Fruit fly (Drosophila melanogaster) whole organism, embryonic: ENCODE results near the gene Gmppb.

Experiments
- Abd-B ChIP-seq: fragments of 200-800 bp; sonication (Bioruptor generic); optimal IDR thresholded peaks from 2 replicates; lab custom pipeline; 2018; ENCODE audit warnings: missing biosample characterization, mild to moderate bottlenecking, missing genetic modification characterization, moderate library complexity
- BEAF-32 ChIP-seq: fragments of 200-800 bp; sonication (Bioruptor generic); optimal IDR thresholded peaks from 3 replicates; lab custom pipeline; 2017; ENCODE audit warnings: missing biosample characterization, missing genetic modification characterization, mild to moderate bottlenecking, moderate library complexity, missing genetic modification reagents
- BtbVII ChIP-seq: fragments of 200-800 bp; sonication (Bioruptor generic); optimal IDR thresholded peaks from 3 replicates; lab custom pipeline; 2017; ENCODE audit warnings: missing biosample characterization, mild to moderate bottlenecking, missing genetic modification characterization
- CG12391 ChIP-seq: fragments of 200-800 bp; sonication (Bioruptor generic); optimal IDR thresholded peaks from 3 replicates; lab custom pipeline; 2018; ENCODE audit warnings: missing biosample characterization, mild to moderate bottlenecking, missing genetic modification characterization, moderate library complexity
- CG13296 ChIP-seq: fragments of 200-800 bp; sonication (Bioruptor generic); optimal IDR thresholded peaks from 3 replicates; lab custom pipeline; 2018; ENCODE audit warnings: missing biosample characterization, mild to moderate bottlenecking, missing genetic modification characterization
- CG15696 ChIP-seq: fragments of 200-800 bp; sonication (Bioruptor generic); optimal IDR thresholded peaks from 2 replicates; lab custom pipeline; 2019; ENCODE audit warnings: missing biosample characterization, mild to moderate bottlenecking, missing genetic modification characterization, moderate library complexity
- CG1647 ChIP-seq: fragments of 200-800 bp; sonication (Bioruptor generic); optimal IDR thresholded peaks from 3 replicates; lab custom pipeline; 2016; ENCODE audit warnings: missing biosample characterization, missing genetic modification characterization
- CG17359 ChIP-seq: fragments of 200-800 bp; sonication (Bioruptor generic); optimal IDR thresholded peaks from 3 replicates; lab custom pipeline; 2018; ENCODE audit warnings: missing biosample characterization, mild to moderate bottlenecking, missing genetic modification characterization, moderate library complexity
- CG2116 ChIP-seq: fragments of 200-800 bp; sonication (Bioruptor generic); optimal IDR thresholded peaks from 3 replicates; lab custom pipeline; 2018; ENCODE audit warnings: missing biosample characterization, mild to moderate bottlenecking, missing genetic modification characterization
- CG2199 ChIP-seq: fragments of 200-800 bp; sonication (Bioruptor generic); IDR thresholded peaks from 3 replicates; pipeline ENCODE4 v1.3.6; 2022; ENCODE audit warnings: missing biosample characterization, missing genetic modification characterization
- CG2875 ChIP-seq: fragments of 200-800 bp; sonication (Bioruptor generic); optimal IDR thresholded peaks from 2 replicates; lab custom pipeline; 2017; ENCODE audit warnings: missing biosample characterization, mild to moderate bottlenecking, missing genetic modification characterization, missing genetic modification reagents
- CG30403 ChIP-seq: fragments of 200-800 bp; sonication (Bioruptor generic); optimal IDR thresholded peaks from 3 replicates; lab custom pipeline; 2016; ENCODE audit warnings: missing biosample characterization, missing genetic modification characterization
- CG34224 ChIP-seq: fragments of 200-800 bp; sonication (Bioruptor generic); IDR thresholded peaks from 3 replicates; pipeline ENCODE4 v1.3.6; 2022; ENCODE audit warnings: missing biosample characterization, missing genetic modification characterization; ENCODE audit not compliant: partially characterized antibody
- CG3995 ChIP-seq: fragments of 200-800 bp; sonication (Bioruptor generic); optimal IDR thresholded peaks from 3 replicates; lab custom pipeline; 2016; ENCODE audit warnings: missing biosample characterization, missing genetic modification characterization
- CG4282 ChIP-seq: fragments of 200-800 bp; sonication (Bioruptor generic); optimal IDR thresholded peaks from 2 replicates; lab custom pipeline; 2016; ENCODE audit warnings: missing biosample characterization, missing genetic modification characterization
- CG4360 ChIP-seq: fragments of 200-800 bp; sonication (Bioruptor generic); IDR thresholded peaks from 2 replicates; pipeline ENCODE4 v1.3.6; 2022; ENCODE audit warnings: missing biosample characterization, missing genetic modification characterization
- CG4404 ChIP-seq: fragments of 200-800 bp; sonication (Bioruptor generic); IDR thresholded peaks from 2 replicates; pipeline ENCODE4 v1.3.6; 2022; ENCODE audit warnings: missing biosample characterization, missing genetic modification characterization
- CG4424 ChIP-seq: fragments of 200-800 bp; sonication (Bioruptor generic); optimal IDR thresholded peaks from 3 replicates; lab custom pipeline; 2016; ENCODE audit warnings: missing biosample characterization, missing genetic modification characterization
- CG6791 ChIP-seq: fragments of 200-800 bp; sonication (Bioruptor generic); IDR thresholded peaks from 3 replicates; pipeline ENCODE4 v1.3.6; 2022; ENCODE audit warnings: missing biosample characterization, missing genetic modification characterization; ENCODE audit not compliant: partially characterized antibody
- CG6813 ChIP-seq: fragments of 200-800 bp; sonication (Bioruptor generic); optimal IDR thresholded peaks from 2 replicates; lab custom pipeline; 2017; ENCODE audit warnings: missing biosample characterization, missing genetic modification characterization, mild to moderate bottlenecking, moderate library complexity, missing genetic modification reagents
- CG7556 ChIP-seq: fragments of 200-800 bp; sonication (Bioruptor generic); optimal IDR thresholded peaks from 2 replicates; lab custom pipeline; 2017; ENCODE audit warnings: missing biosample characterization, mild to moderate bottlenecking, missing genetic modification characterization
- CG7745 ChIP-seq: fragments of 200-800 bp; sonication (Bioruptor generic); optimal IDR thresholded peaks from 2 replicates; lab custom pipeline; 2018; ENCODE audit warnings: missing biosample characterization, mild to moderate bottlenecking, missing genetic modification characterization, moderate library complexity
- CG7987 ChIP-seq: fragments of 200-800 bp; sonication (Bioruptor generic); optimal IDR thresholded peaks from 2 replicates; lab custom pipeline; 2018; ENCODE audit warnings: missing biosample characterization, mild to moderate bottlenecking, missing genetic modification characterization, moderate library complexity
- CG8478 ChIP-seq: fragments of >200 bp; optimal IDR thresholded peaks from 2 replicates; lab custom pipeline; 2018
- CG9437 ChIP-seq: fragments of 200-800 bp; sonication (Bioruptor generic); optimal IDR thresholded peaks from 2 replicates; lab custom pipeline; 2018; ENCODE audit warnings: missing biosample characterization, mild to moderate bottlenecking, missing genetic modification characterization
- Camta ChIP-seq: fragments of 200-800 bp; sonication (Bioruptor generic); optimal IDR thresholded peaks from 2 replicates; lab custom pipeline; 2016; ENCODE audit warnings: missing biosample characterization, missing genetic modification characterization
- Dad ChIP-seq: fragments of 200-800 bp; sonication (Bioruptor generic); optimal IDR thresholded peaks from 3 replicates; lab custom pipeline; 2016; ENCODE audit warnings: missing biosample characterization, missing genetic modification characterization
- H15 ChIP-seq: fragments of 200-800 bp; sonication (Bioruptor generic); IDR thresholded peaks from 3 replicates; pipeline ENCODE4 v1.3.6; 2022; ENCODE audit warnings: missing biosample characterization, missing genetic modification characterization
- Hmx ChIP-seq: fragments of 200-800 bp; sonication (Bioruptor generic); optimal IDR thresholded peaks from 2 replicates; lab custom pipeline; 2016; ENCODE audit warnings: missing biosample characterization, missing genetic modification characterization
- Side ChIP-seq: fragments of 200-800 bp; sonication (Bioruptor generic); optimal IDR thresholded peaks from 2 replicates; lab custom pipeline; 2016; ENCODE audit warnings: missing biosample characterization, missing genetic modification characterization
- Usf ChIP-seq: fragments of 200-800 bp; sonication (Bioruptor generic); optimal IDR thresholded peaks from 2 replicates; lab custom pipeline; 2017; ENCODE audit warnings: missing genotype, missing biosample characterization, missing genetic modification characterization
- Vsx1 ChIP-seq: fragments of 200-800 bp; sonication (Bioruptor generic); optimal IDR thresholded peaks from 2 replicates; lab custom pipeline; 2017; ENCODE audit warnings: missing biosample characterization, mild to moderate bottlenecking, missing genetic modification characterization, missing genetic modification reagents
- abd-A ChIP-seq: fragments of 200-800 bp; sonication (Bioruptor generic); optimal IDR thresholded peaks from 3 replicates; lab custom pipeline; 2019; ENCODE audit warnings: missing biosample characterization, mild to moderate bottlenecking, missing genetic modification characterization, moderate library complexity
- ase ChIP-seq: fragments of 200-800 bp; sonication (Bioruptor generic); IDR thresholded peaks from 3 replicates; pipeline ENCODE4 v1.3.6; 2022; ENCODE audit warnings: missing biosample characterization, missing genetic modification characterization
- bsh ChIP-seq, 2 experiments: fragments of 200-800 bp; sonication (Bioruptor generic); optimal IDR thresholded peaks; 2 replicates each; lab custom pipeline; 2017 to 2018; ENCODE audit warnings: mild to moderate bottlenecking in 2 of 2, missing biosample characterization in 2 of 2, missing genetic modification characterization in 2 of 2, moderate library complexity in 1 of 2
- chn ChIP-seq: fragments of 200-800 bp; sonication (Bioruptor generic); optimal IDR thresholded peaks from 2 replicates; lab custom pipeline; 2016; ENCODE audit warnings: missing biosample characterization, missing genetic modification characterization
- crc ChIP-seq: fragments of 200-800 bp; sonication (Bioruptor generic); optimal IDR thresholded peaks from 2 replicates; lab custom pipeline; 2016; ENCODE audit warnings: missing biosample characterization, missing genetic modification characterization
- eyg ChIP-seq: fragments of 200-800 bp; sonication (Bioruptor generic); optimal IDR thresholded peaks from 3 replicates; lab custom pipeline; 2016; ENCODE audit warnings: missing biosample characterization, missing genetic modification characterization
- gsb-n ChIP-seq: fragments of 200-800 bp; sonication (Bioruptor generic); optimal IDR thresholded peaks from 3 replicates; lab custom pipeline; 2018; ENCODE audit warnings: missing biosample characterization, mild to moderate bottlenecking, missing genetic modification characterization
- ind ChIP-seq: fragments of 200-800 bp; sonication (Bioruptor generic); optimal IDR thresholded peaks from 3 replicates; lab custom pipeline; 2016; ENCODE audit warnings: missing biosample characterization, missing genetic modification characterization
- kay ChIP-seq: fragments of 200-800 bp; sonication (Bioruptor generic); optimal IDR thresholded peaks from 2 replicates; lab custom pipeline; 2016; ENCODE audit warnings: missing biosample characterization, missing genetic modification characterization
- klu ChIP-seq: fragments of 200-800 bp; sonication (Bioruptor generic); IDR thresholded peaks from 2 replicates; pipeline ENCODE4 v1.3.6; 2022; ENCODE audit warnings: missing biosample characterization, missing genetic modification characterization
- kni ChIP-seq: fragments of 200-800 bp; sonication (Bioruptor generic); optimal IDR thresholded peaks from 3 replicates; lab custom pipeline; 2017; ENCODE audit warnings: mild to moderate bottlenecking, missing biosample characterization, missing genetic modification reagents, missing genetic modification characterization
- maf-S ChIP-seq: fragments of 200-800 bp; sonication (Bioruptor generic); optimal IDR thresholded peaks from 2 replicates; lab custom pipeline; 2016; ENCODE audit warnings: missing biosample characterization, missing genetic modification characterization
- pnt ChIP-seq: fragments of 200-800 bp; sonication (Bioruptor generic); optimal IDR thresholded peaks from 3 replicates; lab custom pipeline; 2016; ENCODE audit warnings: missing biosample characterization, missing genetic modification characterization
- ro ChIP-seq: fragments of 200-800 bp; sonication (Bioruptor generic); IDR thresholded peaks from 2 replicates; pipeline ENCODE4 v1.3.6; 2022; ENCODE audit warnings: missing biosample characterization, missing genetic modification characterization
- row ChIP-seq: fragments of 200-800 bp; sonication (Bioruptor generic); IDR thresholded peaks from 3 replicates; pipeline ENCODE4 v1.3.6; 2022; ENCODE audit warnings: missing biosample characterization, missing genetic modification characterization
- so ChIP-seq: fragments of 200-800 bp; sonication (Bioruptor generic); IDR thresholded peaks from 3 replicates; pipeline ENCODE4 v1.3.6; 2022; ENCODE audit warnings: missing biosample characterization, missing genetic modification characterization
- sqz ChIP-seq: fragments of 200-800 bp; sonication (Bioruptor generic); optimal IDR thresholded peaks from 3 replicates; lab custom pipeline; 2018; ENCODE audit warnings: missing biosample characterization, mild to moderate bottlenecking, missing genetic modification characterization
- tio ChIP-seq: fragments of 200-800 bp; sonication (Bioruptor generic); optimal IDR thresholded peaks from 2 replicates; lab custom pipeline; 2017; ENCODE audit warnings: missing biosample characterization, missing genetic modification characterization, inconsistent platforms
- z ChIP-seq: fragments of 200-800 bp; sonication (Bioruptor generic); IDR thresholded peaks from 3 replicates; pipeline ENCODE4 v1.3.6; 2022; ENCODE audit warnings: missing biosample characterization, missing genetic modification characterization
- zfh2 ChIP-seq: fragments of 200-800 bp; sonication (Bioruptor generic); optimal IDR thresholded peaks from 2 replicates; lab custom pipeline; 2016; ENCODE audit warnings: missing biosample characterization, missing genetic modification characterization

Gmppb gene

dm6 chr3R:4804126-4804649 is 7.1 kb upstream of the Gmppb start (continued):
- TF ChIP-seq Abd-B (GFP tag; lab: Kevin White, UChicago) (no peak), CG34224 (GFP tag; lab: Robert Waterston, UW) (peak; percentile 29; the same call in 1 of the 3 replicates), CG17359 (no peak), kay (no peak), kni (GFP tag; lab: Kevin White, UChicago) (no peak), so (GFP tag; lab: Robert Waterston, UW) (no peak), CG30403 (GFP tag; lab: Kevin White, UChicago) (peak; percentile 21), Hmx (no peak), gsb-n (tag; lab: Kevin White, UChicago) (no peak), CG15696 (tag; lab: Kevin White, UChicago) (no peak), pnt (no peak), CG7745 (tag; lab: Kevin White, UChicago) (no peak), H15 (GFP tag; lab: Robert Waterston, UW) (no peak), CG6813 (no peak), CG6791 (no peak), zfh2 (GFP tag; lab: Kevin White, UChicago) (no peak), klu (GFP tag; lab: Robert Waterston, UW) (no peak), BEAF-32 (peak; percentile 66), ase (no peak), tio (GFP tag; lab: Kevin White, UChicago) (no peak), CG4282 (GFP tag; lab: Kevin White, UChicago) (no peak), CG4404 (GFP tag; lab: Robert Waterston, UW) (no peak), sqz (GFP tag; lab: Kevin White, UChicago) (no peak), abd-A (peak; percentile 8), Side (no peak), CG7556 (GFP tag; lab: Kevin White, UChicago) (no peak), CG12391 (tag; lab: Kevin White, UChicago) (no peak), CG9437 (GFP tag; lab: Kevin White, UChicago) (no peak), CG2199 (GFP tag; lab: Robert Waterston, UW) (peak; percentile 94), crc (GFP tag; lab: Kevin White, UChicago) (no peak), ind (GFP tag; lab: Kevin White, UChicago) (no peak), Dad (GFP tag; lab: Kevin White, UChicago) (no peak), ro (no peak), z (GFP tag; lab: Robert Waterston, UW) (peak; percentile 77; the same call in 2 of the 3 replicates), CG1647 (GFP tag; lab: Kevin White, UChicago) (no peak), bsh (GFP tag; optimal IDR thresholded peaks at IDR 0.05; lab: Kevin White, UChicago) (peak in 1 of 2 experiments; percentile 12), CG8478 (lab: Kevin White, UChicago) (no peak), chn (no peak), maf-S (GFP tag; lab: Kevin White, UChicago) (peak; percentile 17), BtbVII (no peak), CG2116 (no peak), eyg (no peak), Vsx1 (GFP tag; lab: Kevin White, UChicago) (peak; percentile 60), Usf (no peak), row (GFP tag; lab: Robert Waterston, UW) (peak; percentile 65), CG7987 (GFP tag; lab: Kevin White, UChicago) (no peak), CG4424 (GFP tag; lab: Kevin White, UChicago) (peak; percentile 38), Camta (GFP tag; lab: Kevin White, UChicago) (no peak), CG3995 (GFP tag; lab: Kevin White, UChicago) (no peak), CG13296 (GFP tag; lab: Kevin White, UChicago) (no peak), CG4360 (peak; percentile 89), CG2875 (GFP tag; lab: Kevin White, UChicago) (no peak)
